Worm (Caenorhabditis elegans) whole organism, L2 larva: ENCODE measurements around the gene W01B6.3.

ENCODE experiments used
- ZK546.5 ChIP-seq: sonication (generic microtip); optimal IDR thresholded peaks from 2 replicates; lab custom pipeline; 2017; ENCODE audit warnings: missing biosample characterization, missing genetic modification characterization
- dmd-4 ChIP-seq: sonication (generic microtip); optimal IDR thresholded peaks from 2 replicates; lab custom pipeline; 2017; ENCODE audit warnings: missing biosample characterization, missing genetic modification characterization
- lin-13 ChIP-seq: fragments of 150-350 bp; optimal IDR thresholded peaks from 2 replicates; lab custom pipeline; 2014; ENCODE audit warnings: missing biosample characterization, missing genetic modification reagents, missing genetic modification characterization
- nhr-10 ChIP-seq: sonication (generic microtip); optimal IDR thresholded peaks from 2 replicates; lab custom pipeline; 2017; ENCODE audit warnings: missing biosample characterization, missing genetic modification characterization
- nhr-25 ChIP-seq: fragments of 150-350 bp; sonication (generic microtip); optimal IDR thresholded peaks from 3 replicates; lab custom pipeline; 2014; ENCODE audit warnings: missing biosample characterization, missing genetic modification characterization
- nhr-77 ChIP-seq: fragments of 150-350 bp; optimal IDR thresholded peaks from 2 replicates; lab custom pipeline; 2014; ENCODE audit warnings: missing biosample characterization, missing genetic modification characterization
- sma-9 ChIP-seq, 2 experiments: fragments of 150-350 bp in 1 of 2; sonication (generic microtip) in 1 of 2; optimal IDR thresholded peaks; 2 replicates each; lab custom pipeline; 2014 to 2016; ENCODE audit warnings: missing genetic modification characterization in 2 of 2, mild to moderate bottlenecking in 1 of 2, missing biosample characterization in 1 of 2, missing compliant biosample characterization in 1 of 2, missing genetic modification reagents in 1 of 2, moderate library complexity in 1 of 2
- unc-55 ChIP-seq: fragments of 150-350 bp; sonication (generic microtip); optimal IDR thresholded peaks from 3 replicates; lab custom pipeline; 2014; ENCODE audit warnings: missing biosample characterization, missing genetic modification reagents, missing genetic modification characterization

ce11 chrIV:10089777-10090176 lies 17.4 kb upstream of the W01B6.3 start, which contains the start of gene ttr-39:
- no peak for TF ChIP-seq unc-55
- TF ChIP-seq dmd-4 = no peak
- TF ChIP-seq ZK546.5 (tag; lab: Kevin White, UChicago) = no peak
- TF ChIP-seq nhr-25 (tag; lab: Kevin White, UChicago) = no peak
- TF ChIP-seq nhr-10 = no peak
- no peak for TF ChIP-seq sma-9 (GFP tag; optimal IDR thresholded peaks at IDR 0.05; lab: Kevin White, UChicago)
- TF ChIP-seq sma-9 (tag; optimal IDR thresholded peaks at IDR 0.05; lab: Kevin White, UChicago) = no peak
- no peak for TF ChIP-seq nhr-77 (tag; lab: Kevin White, UChicago)
- no peak for TF ChIP-seq lin-13
